Fruit fly (Drosophila melanogaster) whole organism, larva: ENCODE measurements around the gene Zip88E.

Source experiments
- noc ChIP-seq: fragments of 200-800 bp; sonication (Bioruptor generic); optimal IDR thresholded peaks from 3 replicates; lab custom pipeline; 2019; ENCODE audit warnings: missing biosample characterization, mild to moderate bottlenecking, missing genetic modification characterization, moderate library complexity

Gene Zip88E

dm6 chr3R:15263946-15264345, 4.5 kb upstream of the Zip88E start:
- no peak for TF ChIP-seq noc

dm6 chr3R:15265406-15266040, 2.9 kb upstream of the Zip88E start, which contains the start of gene ATPsynO:
Gene ATPsynO (plus strand): TSS chr3R:15265591.
- peak; percentile 14 for TF ChIP-seq noc

dm6 chr3R:15268856-15269255, 394 bp downstream of the Zip88E start:
- no peak for TF ChIP-seq noc

dm6 chr3R:15275158-15275623, 6.7 kb downstream of the Zip88E start, which contains the start of the genes Cp190 and CG4338:
Gene Cp190 (minus strand): TSS chr3R:15275241.
Gene CG4338 (plus strand): TSS chr3R:15275522.
- TF ChIP-seq noc, result peak; percentile 98

- TF ChIP-seq noc, result no peak
Measured at dm6 chr3R:15277926-15278869, 9.7 kb downstream of the Zip88E start, which contains the start of the genes MRG15 and Tm1. Gene MRG15 (minus strand): TSS chr3R:15278109. Gene Tm1 (plus strand): TSS chr3R:15278220.

dm6 chr3R:15280619-15281334, 12.3 kb downstream of the Zip88E start:
- peak; percentile 48 for TF ChIP-seq noc

- TF ChIP-seq noc, result no peak
Measured at dm6 chr3R:15281335-15281963, 13.0 kb downstream of the Zip88E start.

- TF ChIP-seq noc, result no peak
Measured at dm6 chr3R:15282326-15282725, 13.9 kb downstream of the Zip88E start.

dm6 chr3R:15282982-15283809, 14.7 kb downstream of the Zip88E start:
- no peak for TF ChIP-seq noc

dm6 chr3R:15286024-15286692, 17.7 kb downstream of the Zip88E start:
- no peak for TF ChIP-seq noc

- TF ChIP-seq noc, result peak; percentile 23
Measured at dm6 chr3R:15286693-15287041, 18.2 kb downstream of the Zip88E start.

dm6 chr3R:15287763-15288162, 19.3 kb downstream of the Zip88E start:
- no peak for TF ChIP-seq noc

dm6 chr3R:15288802-15289201, 20.3 kb downstream of the Zip88E start:
- TF ChIP-seq noc, result no peak

- no peak for TF ChIP-seq noc
Measured at dm6 chr3R:15289828-15290641, 21.6 kb downstream of the Zip88E start.
